Worm (Caenorhabditis elegans) whole organism, midembryonic: Measurements from ENCODE around the gene col-91.

ENCODE experiments used
- T22C8.4 ChIP-seq: fragments of 200-800 bp; sonication (Bioruptor generic); IDR thresholded peaks from 2 replicates; pipeline ENCODE4 v1.3.6; 2022; ENCODE audit warnings: missing genetic modification characterization, missing compliant biosample characterization
- cog-1 ChIP-seq: sonication (generic microtip); optimal IDR thresholded peaks from 2 replicates; lab custom pipeline; 2016; ENCODE audit warnings: missing genetic modification characterization, missing compliant biosample characterization
- flt-1 ChIP-seq: fragments of 200-800 bp; sonication (Bioruptor generic); IDR thresholded peaks from 2 replicates; pipeline ENCODE4 v1.3.6; 2022; ENCODE audit warnings: missing genetic modification characterization, missing compliant biosample characterization
- med-1 ChIP-seq: sonication (generic microtip); optimal IDR thresholded peaks from 2 replicates; lab custom pipeline; 2017; ENCODE audit warnings: missing genetic modification characterization, mild to moderate bottlenecking, missing compliant biosample characterization, antibody characterized with exemption, missing genetic modification reagents; ENCODE audit not compliant: insufficient read depth
- ref-1 ChIP-seq: fragments of 200-800 bp; sonication (Bioruptor generic); conservative IDR thresholded peaks from 2 replicates; pipeline ENCODE4 v1.3.6; 2022; ENCODE audit warnings: missing genetic modification reagents, missing genetic modification characterization, missing compliant biosample characterization
- ztf-23 ChIP-seq: fragments of 200-800 bp; sonication (Bioruptor generic); IDR thresholded peaks from 2 replicates; pipeline ENCODE4 v1.3.6; 2022; ENCODE audit warnings: missing genetic modification reagents, missing genetic modification characterization, missing compliant biosample characterization

ce11 chrIII:8305304-8305703 is 41.8 kb upstream of the col-91 start:
- no peak for TF ChIP-seq med-1
- TF ChIP-seq flt-1, result no peak
- no peak for TF ChIP-seq ref-1 (GFP tag; lab: Robert Waterston, UW)
- TF ChIP-seq cog-1, result no peak
- no peak for TF ChIP-seq T22C8.4 (GFP tag; lab: Robert Waterston, UW)
- no peak for TF ChIP-seq ztf-23 (GFP tag; lab: Robert Waterston, UW)
